Fruit fly (Drosophila melanogaster) Kc167 (cell line): ENCODE measurements around the gene comm3.

Experiments used
- Myc ChIP-seq: fragments of >200 bp; optimal IDR thresholded peaks from 2 replicates; lab custom pipeline; 2017; ENCODE audit warnings: missing external identifiers
- Sin3A ChIP-seq: fragments of >200 bp; optimal IDR thresholded peaks from 2 replicates; lab custom pipeline; 2018; ENCODE audit warnings: missing external identifiers
- h ChIP-seq: fragments of >200 bp; optimal IDR thresholded peaks from 3 replicates; lab custom pipeline; 2018; ENCODE audit warnings: missing external identifiers
- insv ChIP-seq: fragments of >200 bp; optimal IDR thresholded peaks from 3 replicates; lab custom pipeline; 2018; ENCODE audit warnings: missing external identifiers
- psq ChIP-seq: fragments of >200 bp; optimal IDR thresholded peaks from 2 replicates; lab custom pipeline; 2017; ENCODE audit warnings: missing external identifiers
- ttk ChIP-seq: sonication (Bioruptor generic); optimal IDR thresholded peaks from 2 replicates; lab custom pipeline; 2017; ENCODE audit warnings: missing external identifiers

comm3 gene

DNA sequence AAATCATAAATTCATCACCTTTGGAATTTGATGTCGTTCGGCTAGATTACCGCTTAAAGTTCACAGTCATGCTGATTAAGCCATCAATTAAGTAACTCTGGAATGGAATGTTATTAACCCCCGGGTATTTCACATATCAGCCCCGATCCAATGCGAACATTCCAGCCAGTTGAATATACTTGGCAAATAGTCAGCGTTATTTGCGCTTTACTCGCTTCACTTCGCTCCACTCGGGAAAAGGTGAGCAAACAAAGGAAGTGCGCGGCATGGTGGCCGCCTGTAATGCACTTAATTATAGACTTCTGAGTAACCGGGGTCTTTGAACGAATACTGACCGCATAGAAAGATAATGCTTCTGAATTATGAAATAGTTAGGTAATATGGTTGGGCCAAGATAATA, 9.9 kb downstream of the comm3 start:
- TF ChIP-seq Myc (lab: Kevin White, UChicago) (no peak), ttk (lab: Kevin White, UChicago) (no peak), insv (lab: Kevin White, UChicago) (no peak), h (lab: Kevin White, UChicago) (no peak), Sin3A (no peak), psq (lab: Kevin White, UChicago) (no peak)

DNA sequence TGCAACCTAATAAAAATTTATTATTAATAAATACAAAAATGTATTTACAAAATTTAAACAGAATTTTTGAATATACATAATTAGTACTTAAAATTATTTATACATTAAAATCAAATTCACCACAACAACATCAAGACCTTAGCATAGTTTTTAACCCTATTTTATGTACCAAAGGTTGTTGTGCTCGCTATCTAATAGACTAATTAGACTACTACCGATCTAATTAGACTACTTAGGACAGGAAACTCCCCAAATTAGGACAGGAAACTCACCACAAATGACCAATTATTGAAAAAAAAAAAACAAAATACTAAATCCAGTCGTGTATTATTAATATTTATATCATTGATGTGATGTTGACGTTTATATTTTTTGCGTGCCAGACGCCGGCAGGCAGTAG, 10.6 kb downstream of the comm3 start:
- TF ChIP-seq insv (lab: Kevin White, UChicago) (no peak), h (lab: Kevin White, UChicago) (no peak), Sin3A (no peak), Myc (lab: Kevin White, UChicago) (no peak)

DNA sequence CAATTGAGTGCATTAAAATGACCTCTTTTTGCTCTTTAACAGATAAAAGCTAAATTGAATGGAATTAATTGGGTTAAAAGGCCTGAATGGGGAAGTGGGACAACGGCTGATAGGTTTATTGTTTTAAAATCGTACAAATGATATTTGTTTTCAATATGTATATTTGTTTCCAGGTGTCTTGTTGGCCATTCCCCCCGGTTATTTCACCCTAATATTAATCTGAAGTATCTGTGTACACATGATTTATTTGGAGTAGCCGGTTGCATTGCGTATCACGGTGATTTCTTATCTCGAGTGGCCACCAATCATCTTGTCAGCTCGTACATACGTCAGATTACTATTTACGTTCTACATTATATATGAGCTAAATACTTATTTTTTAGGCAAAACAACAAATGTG, 11.2 kb downstream of the comm3 start:
- TF ChIP-seq Sin3A, result no peak
- TF ChIP-seq h (lab: Kevin White, UChicago), result no peak
- TF ChIP-seq ttk (lab: Kevin White, UChicago), result no peak

DNA sequence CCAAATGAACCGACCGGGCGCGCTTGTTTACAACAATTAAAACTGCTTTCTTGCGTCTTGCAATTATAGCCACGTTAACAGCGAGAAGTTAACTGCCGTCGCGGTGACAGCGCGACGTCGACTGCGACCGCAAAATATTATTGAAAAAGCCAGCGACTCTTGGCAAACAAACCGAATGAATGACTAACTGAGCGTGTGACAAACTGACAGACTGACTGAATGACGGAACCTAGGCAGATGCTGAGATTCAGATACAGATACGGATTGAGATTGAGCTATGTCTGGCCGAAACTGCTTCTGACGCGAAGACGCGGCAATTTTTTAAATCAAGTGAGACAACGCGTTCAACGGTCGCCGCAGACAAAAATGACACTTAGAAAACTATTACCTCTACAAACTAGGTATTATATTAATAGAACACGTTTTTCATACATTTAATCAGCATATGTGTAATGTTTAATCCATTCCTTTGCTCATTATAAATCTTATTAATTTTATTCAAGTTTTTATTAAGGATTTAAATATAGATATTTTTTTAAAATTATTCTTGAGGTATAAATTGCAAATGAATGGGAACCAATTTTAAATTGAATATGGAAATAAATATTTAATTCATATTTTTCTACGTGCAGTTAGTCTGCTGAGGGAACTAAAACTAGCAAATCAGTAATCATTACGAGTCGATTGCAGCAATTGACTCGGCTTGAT, 13.0 kb downstream of the comm3 start:
- TF ChIP-seq psq (lab: Kevin White, UChicago), result no peak
- TF ChIP-seq Sin3A, result no peak
- TF ChIP-seq Myc (lab: Kevin White, UChicago), result no peak

DNA sequence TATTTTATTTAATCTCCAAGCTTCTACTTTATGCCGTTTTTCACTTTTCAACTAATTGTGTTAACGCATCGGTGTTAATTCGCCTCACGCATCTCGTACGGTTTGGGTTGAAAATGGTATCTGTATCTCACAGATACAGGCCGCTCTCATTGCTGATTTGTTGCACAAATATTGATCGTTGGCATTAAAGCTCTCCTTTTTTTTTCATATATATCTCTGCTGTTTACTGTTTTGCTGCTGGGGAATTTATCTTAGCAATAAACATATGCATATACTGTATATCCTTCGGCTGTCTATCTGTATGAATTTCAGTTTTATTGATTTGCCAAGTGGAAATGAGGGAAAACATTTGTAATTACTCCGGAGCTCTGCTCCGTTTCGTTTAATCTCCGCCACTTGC, 14.9 kb downstream of the comm3 start:
- TF ChIP-seq Myc (lab: Kevin White, UChicago) (no peak), insv (lab: Kevin White, UChicago) (no peak), ttk (lab: Kevin White, UChicago) (no peak), psq (lab: Kevin White, UChicago) (no peak), Sin3A (no peak), h (lab: Kevin White, UChicago) (no peak)

DNA sequence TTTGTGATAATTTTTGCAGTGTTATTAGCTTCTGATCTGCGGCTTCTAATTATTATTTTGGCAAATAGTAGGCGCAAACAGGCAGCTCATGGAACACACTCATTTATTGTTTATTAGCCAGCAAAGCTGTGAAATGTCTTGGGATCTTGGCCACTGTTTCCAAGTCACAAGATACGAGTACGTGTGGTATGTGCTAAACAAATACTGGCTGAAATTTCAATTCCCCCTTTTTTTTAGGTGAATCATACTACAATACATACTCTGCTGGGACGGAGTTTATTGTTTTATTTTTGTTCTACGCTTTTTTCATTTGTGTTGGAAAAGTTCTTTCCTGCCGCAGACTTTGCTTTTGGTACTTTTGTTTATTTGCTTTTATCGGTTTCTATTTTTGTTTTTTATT, 16.5 kb downstream of the comm3 start:
- TF ChIP-seq h (lab: Kevin White, UChicago) (no peak), insv (lab: Kevin White, UChicago) (no peak), ttk (lab: Kevin White, UChicago) (no peak), Sin3A (no peak), psq (lab: Kevin White, UChicago) (no peak), Myc (lab: Kevin White, UChicago) (no peak)

DNA sequence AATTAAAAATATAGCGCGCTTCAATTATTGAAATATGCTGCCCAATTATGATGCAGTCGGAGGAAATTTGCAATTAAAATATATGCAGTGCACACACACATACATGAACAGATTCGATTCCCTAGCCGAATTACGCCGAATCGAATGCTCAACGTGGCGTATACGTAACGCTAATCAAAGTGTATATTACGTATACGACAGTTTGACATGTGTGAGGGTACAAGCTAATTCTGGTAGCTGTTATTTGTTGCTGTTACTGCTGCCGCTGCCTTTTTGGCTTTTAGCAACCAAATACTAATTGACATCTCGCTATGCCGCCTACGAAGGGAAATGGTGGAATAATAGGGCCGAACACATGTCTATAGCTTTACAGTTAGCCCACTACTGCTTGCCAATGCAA, 20.3 kb downstream of the comm3 start:
- TF ChIP-seq h (lab: Kevin White, UChicago) (no peak), Myc (lab: Kevin White, UChicago) (no peak), insv (lab: Kevin White, UChicago) (no peak), psq (lab: Kevin White, UChicago) (no peak), Sin3A (no peak), ttk (lab: Kevin White, UChicago) (no peak)

DNA sequence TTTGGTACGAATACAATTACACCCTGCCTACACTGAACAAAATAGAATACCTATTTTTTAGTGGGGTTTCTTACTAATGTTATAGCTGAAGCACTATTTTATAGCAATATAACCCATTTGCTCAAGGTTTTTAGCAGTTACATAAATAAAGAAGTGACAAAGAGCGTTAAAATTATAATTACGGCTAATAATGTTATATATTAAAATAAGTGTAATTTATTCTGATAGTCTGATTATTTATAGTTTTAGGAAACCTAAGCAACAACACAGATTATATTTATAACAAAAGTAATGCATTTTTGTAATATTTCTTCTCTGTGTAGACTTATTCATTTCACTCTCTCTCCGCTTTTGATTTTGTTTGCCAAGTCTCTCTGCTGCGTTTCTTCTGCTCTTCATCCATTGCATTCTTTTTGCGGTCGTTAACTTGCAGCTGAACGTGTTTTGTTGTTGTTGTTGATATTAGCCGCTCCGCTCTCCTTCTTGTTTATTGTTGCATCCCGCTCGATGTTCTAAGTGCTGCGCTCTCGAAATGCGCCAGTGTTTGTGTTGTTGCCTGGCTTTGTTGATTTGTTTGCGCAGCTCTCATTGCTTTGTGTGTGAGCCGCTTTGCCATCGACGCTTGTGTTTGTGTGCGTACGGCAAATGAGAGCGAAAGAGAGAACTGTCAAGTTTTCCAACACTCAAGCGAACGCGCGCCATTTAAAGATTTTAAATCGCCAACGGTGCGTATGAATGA, 21.7 kb downstream of the comm3 start:
- TF ChIP-seq Myc (lab: Kevin White, UChicago) (no peak), ttk (lab: Kevin White, UChicago) (no peak)

DNA sequence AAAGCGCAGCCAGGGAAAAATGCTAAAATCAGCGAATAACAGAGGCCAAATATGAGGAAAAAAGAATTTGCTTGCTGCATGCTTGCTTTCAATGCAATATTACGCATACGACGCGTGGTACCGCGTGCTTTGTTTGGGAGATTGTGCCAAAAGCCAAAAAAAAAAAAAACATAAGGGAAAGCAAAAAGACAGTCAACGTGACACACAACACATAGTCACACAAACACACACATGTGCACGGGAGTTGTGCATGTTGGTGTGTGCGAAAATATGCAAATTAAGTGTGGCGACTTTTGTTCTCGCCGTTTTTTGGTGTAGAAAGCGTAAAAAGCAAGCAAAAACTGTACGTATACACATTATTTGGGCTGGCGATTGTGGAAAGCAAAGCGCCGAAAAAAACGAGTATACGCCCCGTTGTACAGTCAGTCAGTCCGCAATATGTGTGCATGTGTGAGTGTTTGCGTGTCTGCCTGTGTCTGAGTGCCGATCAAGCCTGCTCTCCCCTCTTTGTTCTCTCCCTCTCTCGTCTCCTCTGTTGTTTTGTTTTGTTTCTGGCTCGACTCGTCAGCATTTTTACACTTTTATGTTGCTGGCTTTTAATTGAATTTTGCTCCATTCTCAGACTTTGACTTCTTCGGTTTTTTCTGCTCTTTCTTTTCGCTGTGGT, 22.5 kb downstream of the comm3 start:
- TF ChIP-seq ttk (lab: Kevin White, UChicago) (no peak), h (lab: Kevin White, UChicago) (no peak), Sin3A (no peak), psq (lab: Kevin White, UChicago) (no peak), insv (lab: Kevin White, UChicago) (no peak)

DNA sequence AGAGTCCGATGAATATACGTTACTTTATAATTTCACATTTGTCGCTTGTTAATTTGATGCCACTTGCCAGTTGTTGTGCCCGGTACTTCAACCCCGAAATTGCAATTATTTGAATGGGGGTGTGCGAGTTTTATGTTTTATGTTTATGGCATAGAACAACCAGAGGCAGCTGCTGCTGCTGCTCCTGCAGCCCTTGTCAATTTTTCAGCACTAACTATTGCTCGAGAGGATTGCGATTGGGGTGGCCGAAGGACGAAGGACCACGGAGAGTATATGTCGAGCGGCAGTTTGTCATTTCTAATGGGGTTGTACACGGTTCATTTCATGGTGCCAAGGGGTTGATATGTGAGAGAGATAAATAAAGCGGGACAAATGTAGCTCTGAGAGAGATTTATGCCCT, 23.5 kb downstream of the comm3 start:
- TF ChIP-seq psq (lab: Kevin White, UChicago), result no peak
- no peak for TF ChIP-seq ttk (lab: Kevin White, UChicago)
- TF ChIP-seq h (lab: Kevin White, UChicago), result no peak
- TF ChIP-seq Sin3A, result no peak
- no peak for TF ChIP-seq insv (lab: Kevin White, UChicago)
- no peak for TF ChIP-seq Myc (lab: Kevin White, UChicago)

DNA sequence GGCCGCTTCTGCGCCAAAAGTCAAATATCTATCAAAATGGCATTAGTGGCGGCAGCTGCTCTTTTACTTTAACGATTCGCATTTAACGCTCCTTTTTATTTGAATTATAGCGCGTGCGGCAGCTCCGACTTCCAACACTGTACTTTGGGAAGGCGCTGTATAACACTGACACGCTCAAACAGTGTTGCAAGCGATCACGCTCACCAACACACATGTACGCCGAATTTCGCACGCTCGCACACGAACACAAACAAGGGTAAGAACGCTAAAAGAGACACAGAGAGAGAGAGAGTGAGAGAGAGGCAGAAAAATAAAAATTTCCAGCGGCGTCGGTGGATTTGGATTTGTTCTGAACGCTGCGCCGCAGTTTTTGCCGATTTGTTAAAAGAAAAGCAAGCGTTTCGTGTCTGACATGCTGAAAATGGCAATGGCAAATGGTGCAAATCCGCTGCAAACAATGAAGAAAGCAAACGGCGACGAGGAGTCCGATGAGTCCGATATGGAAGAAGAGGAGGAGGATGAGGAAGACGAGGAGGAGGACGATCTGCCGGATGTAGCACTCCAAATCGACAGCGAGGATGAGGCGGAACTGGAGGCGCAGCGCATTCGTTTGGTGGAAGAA, 27.8 kb downstream of the comm3 start, which contains the start of gene Phs:
Gene Phs (plus strand): TSS at position 276 of the 622 bp plus-strand sequence.
- no peak for TF ChIP-seq Sin3A
- TF ChIP-seq psq (lab: Kevin White, UChicago), result no peak
- TF ChIP-seq h (lab: Kevin White, UChicago), result no peak
- TF ChIP-seq insv (lab: Kevin White, UChicago), result no peak
- TF ChIP-seq ttk (lab: Kevin White, UChicago), result no peak
- TF ChIP-seq Myc (lab: Kevin White, UChicago), result no peak

DNA sequence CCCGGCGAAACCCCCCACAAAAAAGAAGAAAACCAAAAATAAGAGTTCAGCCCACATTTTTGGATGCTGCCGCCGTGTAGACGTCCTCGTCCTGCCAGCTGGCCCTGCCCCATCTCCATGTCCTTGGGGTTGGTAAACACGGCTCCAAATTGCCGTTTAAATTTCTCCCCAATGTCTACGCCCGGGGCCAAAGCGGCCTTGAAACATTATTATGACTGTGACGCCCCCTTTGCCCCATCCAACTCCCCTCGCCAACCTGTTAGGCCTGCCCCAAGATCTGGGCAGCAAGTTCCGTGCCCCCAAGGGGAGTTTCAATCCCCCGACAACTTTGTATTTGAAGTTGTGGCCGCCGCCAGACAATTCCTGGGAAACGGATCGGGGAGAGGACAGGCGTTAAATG, 30.7 kb downstream of the comm3 start:
- TF ChIP-seq ttk (lab: Kevin White, UChicago) (no peak), h (lab: Kevin White, UChicago) (no peak), psq (lab: Kevin White, UChicago) (no peak)
